Fruit fly (Drosophila melanogaster): ENCODE results near the gene Eig71Eg.
A peak's percentile ranks its signal among the peaks of the same experiment; 100 is the strongest.

The Eig71Eg gene

dm6 chr3L:15624097-15624496 is 33.3 kb upstream of the Eig71Eg start:
- TF ChIP-seq svp (GFP tag) (peak; percentile 13), CG10669 (GFP tag; optimal IDR thresholded peaks at IDR 0.05) (no peak), fkh (GFP tag; optimal IDR thresholded peaks at IDR 0.05) (no peak)

DNA sequence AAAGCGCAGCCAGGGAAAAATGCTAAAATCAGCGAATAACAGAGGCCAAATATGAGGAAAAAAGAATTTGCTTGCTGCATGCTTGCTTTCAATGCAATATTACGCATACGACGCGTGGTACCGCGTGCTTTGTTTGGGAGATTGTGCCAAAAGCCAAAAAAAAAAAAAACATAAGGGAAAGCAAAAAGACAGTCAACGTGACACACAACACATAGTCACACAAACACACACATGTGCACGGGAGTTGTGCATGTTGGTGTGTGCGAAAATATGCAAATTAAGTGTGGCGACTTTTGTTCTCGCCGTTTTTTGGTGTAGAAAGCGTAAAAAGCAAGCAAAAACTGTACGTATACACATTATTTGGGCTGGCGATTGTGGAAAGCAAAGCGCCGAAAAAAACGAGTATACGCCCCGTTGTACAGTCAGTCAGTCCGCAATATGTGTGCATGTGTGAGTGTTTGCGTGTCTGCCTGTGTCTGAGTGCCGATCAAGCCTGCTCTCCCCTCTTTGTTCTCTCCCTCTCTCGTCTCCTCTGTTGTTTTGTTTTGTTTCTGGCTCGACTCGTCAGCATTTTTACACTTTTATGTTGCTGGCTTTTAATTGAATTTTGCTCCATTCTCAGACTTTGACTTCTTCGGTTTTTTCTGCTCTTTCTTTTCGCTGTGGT is 32.4 kb upstream of the Eig71Eg start:
- TF ChIP-seq CG11294 (GFP tag; IDR thresholded peaks at IDR 0.05) (no peak), Met (GFP tag; optimal IDR thresholded peaks at IDR 0.05) (no peak), Ets96B (tag; optimal IDR thresholded peaks at IDR 0.05) (no peak), fkh (GFP tag; optimal IDR thresholded peaks at IDR 0.05) (no peak), Sox14 (GFP tag; optimal IDR thresholded peaks at IDR 0.05) (no peak), vri (GFP tag; optimal IDR thresholded peaks at IDR 0.05) (no peak), CG15336 (GFP tag; IDR thresholded peaks at IDR 0.05) (peak; percentile 41; the same call in 1 of the 2 replicates), CG8119 (GFP tag; IDR thresholded peaks at IDR 0.05) (no peak), CG6808 (GFP tag; optimal IDR thresholded peaks at IDR 0.05) (no peak), CG7368 (GFP tag; optimal IDR thresholded peaks at IDR 0.05) (no peak), dsx (GFP tag; optimal IDR thresholded peaks at IDR 0.05; ENCODE audit: poor library complexity, severe bottlenecking) (no peak), acj6 (GFP tag; optimal IDR thresholded peaks at IDR 0.05) (no peak), Lpt (GFP tag; optimal IDR thresholded peaks at IDR 0.05) (no peak), topi (GFP tag; optimal IDR thresholded peaks at IDR 0.05) (no peak), CG10669 (GFP tag; optimal IDR thresholded peaks at IDR 0.05) (no peak), svp (GFP tag) (peak; percentile 59), eg (GFP tag; IDR thresholded peaks at IDR 0.05) (peak; percentile 16; the same call in 1 of the 3 replicates), CG32006 (GFP tag; optimal IDR thresholded peaks at IDR 0.05) (no peak), lz (GFP tag; optimal IDR thresholded peaks at IDR 0.05) (no peak), CG6792 (GFP tag; optimal IDR thresholded peaks at IDR 0.05) (no peak), Eip75B (GFP tag; optimal IDR thresholded peaks at IDR 0.05) (no peak), spab (GFP tag; optimal IDR thresholded peaks at IDR 0.05) (no peak), esn (GFP tag; optimal IDR thresholded peaks at IDR 0.05) (no peak)

- TF ChIP-seq Eip93F (GFP tag; optimal IDR thresholded peaks at IDR 0.05), result peak; percentile 82
- TF ChIP-seq CG3032 (tag; optimal IDR thresholded peaks at IDR 0.05), result peak; percentile 95
- TF ChIP-seq CG6276 (GFP tag; optimal IDR thresholded peaks at IDR 0.05), result peak; percentile 97
- peak; percentile 93 for TF ChIP-seq Met (GFP tag; optimal IDR thresholded peaks at IDR 0.05)
- peak; percentile 97 for TF ChIP-seq achi (GFP tag; optimal IDR thresholded peaks at IDR 0.05)
- peak; percentile 90 for TF ChIP-seq CG10669 (GFP tag; optimal IDR thresholded peaks at IDR 0.05)
- peak; percentile 96 for TF ChIP-seq CG15336 (GFP tag; IDR thresholded peaks at IDR 0.05)
- TF ChIP-seq CG10631 (GFP tag; optimal IDR thresholded peaks at IDR 0.05), result peak; percentile 98
- peak; percentile 97 for TF ChIP-seq OdsH (GFP tag; optimal IDR thresholded peaks at IDR 0.05)
- peak; percentile 91; the same call in 1 of the 2 replicates for TF ChIP-seq Gug (GFP tag; IDR thresholded peaks at IDR 0.05)
- peak; percentile 95 for TF ChIP-seq topi (GFP tag; optimal IDR thresholded peaks at IDR 0.05)
- peak; percentile 95 for TF ChIP-seq CG11762 (GFP tag; optimal IDR thresholded peaks at IDR 0.05; ENCODE audit: insufficient read depth)
- TF ChIP-seq Hr39 (GFP tag; optimal IDR thresholded peaks at IDR 0.05), result peak; percentile 89
- peak; percentile 92 for TF ChIP-seq cyc (GFP tag; optimal IDR thresholded peaks at IDR 0.05)
- TF ChIP-seq CG31627 (GFP tag; optimal IDR thresholded peaks at IDR 0.05), result peak; percentile 93
- peak; percentile 87 for TF ChIP-seq CG7368 (GFP tag; optimal IDR thresholded peaks at IDR 0.05)
- TF ChIP-seq fd85E (GFP tag; optimal IDR thresholded peaks at IDR 0.05), result peak; percentile 50
- peak; percentile 95 for TF ChIP-seq svp (GFP tag)
- TF ChIP-seq CG11294 (GFP tag; IDR thresholded peaks at IDR 0.05), result peak; percentile 87
- peak; percentile 73 to 99 for TF ChIP-seq salr (GFP tag; optimal IDR thresholded peaks at IDR 0.05)
- TF ChIP-seq Sox102F (GFP tag; optimal IDR thresholded peaks at IDR 0.05), result peak; percentile 77
- TF ChIP-seq Blimp-1 (GFP tag; optimal IDR thresholded peaks at IDR 0.05), result peak; percentile 94
- peak; percentile 89 for TF ChIP-seq CG8319 (GFP tag; optimal IDR thresholded peaks at IDR 0.05)
- TF ChIP-seq Ets21C (GFP tag; optimal IDR thresholded peaks at IDR 0.05), result peak; percentile 84
- TF ChIP-seq Hr4 (GFP tag; optimal IDR thresholded peaks at IDR 0.05), result peak; percentile 94
- peak; percentile 95 for TF ChIP-seq CG3919 (GFP tag; optimal IDR thresholded peaks at IDR 0.05)
- peak; percentile 81 for TF ChIP-seq CG1621 (tag; optimal IDR thresholded peaks at IDR 0.05)
- peak; percentile 93 for TF ChIP-seq Eip75B (GFP tag; optimal IDR thresholded peaks at IDR 0.05)
- peak; percentile 94 for TF ChIP-seq Smox (GFP tag; optimal IDR thresholded peaks at IDR 0.05)
- peak; percentile 72 for TF ChIP-seq dac (GFP tag; optimal IDR thresholded peaks at IDR 0.05)
- TF ChIP-seq Lpt (GFP tag; optimal IDR thresholded peaks at IDR 0.05), result peak; percentile 95
These were observed 31.6 kb upstream of the Eig71Eg start for dm6 chr3L:15625676-15626414.
